Worm (Caenorhabditis elegans) whole organism, early embryonic: Measurements from ENCODE around the gene acdh-6.

Source experiments
- aly-1 ChIP-seq: sonication (generic microtip); optimal IDR thresholded peaks from 2 replicates; lab custom pipeline; 2016; ENCODE audit warnings: missing genetic modification characterization, missing compliant biosample characterization
- ama-1 ChIP-seq: fragments of 150-350 bp; optimal IDR thresholded peaks from 2 replicates; lab custom pipeline; 2014
- ceh-13 ChIP-seq: fragments of 200-800 bp; sonication (Bioruptor generic); optimal IDR thresholded peaks from 2 replicates; lab custom pipeline; 2018; ENCODE audit warnings: mild to moderate bottlenecking, missing genetic modification characterization, missing compliant biosample characterization
- ceh-36 ChIP-seq: sonication (generic microtip); optimal IDR thresholded peaks from 2 replicates; lab custom pipeline; 2016; ENCODE audit warnings: missing genetic modification characterization, inconsistent platforms, missing compliant biosample characterization
- hmbx-1 ChIP-seq: sonication (generic microtip); optimal IDR thresholded peaks from 2 replicates; lab custom pipeline; 2016; ENCODE audit warnings: mild to moderate bottlenecking, missing genetic modification characterization, missing compliant biosample characterization
- scrt-1 ChIP-seq: fragments of 200-800 bp; sonication (Bioruptor generic); IDR thresholded peaks from 2 replicates; pipeline ENCODE4 v1.3.6; 2022; ENCODE audit warnings: missing genetic modification characterization, missing compliant biosample characterization
- tbx-11 ChIP-seq: fragments of 200-800 bp; sonication (Bioruptor generic); IDR thresholded peaks from 2 replicates; pipeline ENCODE4 v1.3.6; 2022; ENCODE audit warnings: missing genetic modification characterization, missing compliant biosample characterization

- TF ChIP-seq tbx-11 (GFP tag; lab: Robert Waterston, UW) (no peak), ama-1 (lab: Kevin White, UChicago) (no peak), hmbx-1 (no peak), ceh-36 (tag; lab: Kevin White, UChicago) (no peak), aly-1 (tag; lab: Kevin White, UChicago) (no peak), scrt-1 (GFP tag; lab: Robert Waterston, UW) (no peak), ceh-13 (GFP tag; lab: Kevin White, UChicago) (no peak)
Observed at ce11 chrIII:8554472-8554871, 6.5 kb upstream of the acdh-6 start, which contains the start of gene gsto-2.
